Worm (Caenorhabditis elegans) whole organism, young adult: ENCODE data around the gene ztf-1.

Experiments used
- F57C9.4 ChIP-seq: sonication (generic microtip); optimal IDR thresholded peaks from 2 replicates; lab custom pipeline; 2017; ENCODE audit warnings: mild to moderate bottlenecking, missing genetic modification characterization, missing compliant biosample characterization
- cebp-1 ChIP-seq, 2 experiments: fragments of 200-800 bp in 1 of 2; sonication (Bioruptor generic) in 1 of 2; sonication (generic microtip) in 1 of 2; IDR thresholded peaks in 1 of 2; optimal IDR thresholded peaks in 1 of 2; 2 replicates each; pipeline versions ENCODE4 v1.3.6 to Lab custom; 2017 to 2022; ENCODE audit warnings: missing compliant biosample characterization in 2 of 2, missing genetic modification characterization in 2 of 2, mild to moderate bottlenecking in 1 of 2, missing genetic modification reagents in 1 of 2, moderate library complexity in 1 of 2
- egl-44 ChIP-seq: fragments of 200-800 bp; sonication (Bioruptor generic); IDR thresholded peaks from 2 replicates; pipeline ENCODE4 v1.3.6; 2022; ENCODE audit warnings: missing genetic modification reagents, missing genetic modification characterization, missing compliant biosample characterization
- let-607 ChIP-seq, 2 experiments: fragments of 200-800 bp in 1 of 2; sonication (Bioruptor generic) in 1 of 2; sonication (generic microtip) in 1 of 2; optimal IDR thresholded peaks; 2 replicates each; lab custom pipeline; 2016 to 2018; ENCODE audit warnings: mild to moderate bottlenecking in 2 of 2, missing compliant biosample characterization in 2 of 2, missing genetic modification characterization in 2 of 2, moderate library complexity in 2 of 2, missing genotype in 1 of 2
- lsl-1 ChIP-seq: fragments of 200-800 bp; sonication (Bioruptor generic); optimal IDR thresholded peaks from 2 replicates; lab custom pipeline; 2018; ENCODE audit warnings: mild to moderate bottlenecking, missing genetic modification characterization, moderate library complexity, missing compliant biosample characterization
- nfya-1 ChIP-seq: sonication (generic microtip); optimal IDR thresholded peaks from 2 replicates; lab custom pipeline; 2017; ENCODE audit warnings: antibody characterized with exemption, missing compliant biosample characterization, missing genetic modification characterization, borderline replicate concordance; ENCODE audit not compliant: insufficient read depth
- repo-1 ChIP-seq: sonication (generic microtip); optimal IDR thresholded peaks from 2 replicates; lab custom pipeline; 2017; ENCODE audit warnings: mild to moderate bottlenecking, missing genetic modification characterization, missing compliant biosample characterization
- ztf-28 ChIP-seq: fragments of 200-800 bp; sonication (Bioruptor generic); IDR thresholded peaks from 2 replicates; pipeline ENCODE4 v1.3.6; 2022; ENCODE audit warnings: missing genetic modification reagents, missing genetic modification characterization, missing compliant biosample characterization

DNA sequence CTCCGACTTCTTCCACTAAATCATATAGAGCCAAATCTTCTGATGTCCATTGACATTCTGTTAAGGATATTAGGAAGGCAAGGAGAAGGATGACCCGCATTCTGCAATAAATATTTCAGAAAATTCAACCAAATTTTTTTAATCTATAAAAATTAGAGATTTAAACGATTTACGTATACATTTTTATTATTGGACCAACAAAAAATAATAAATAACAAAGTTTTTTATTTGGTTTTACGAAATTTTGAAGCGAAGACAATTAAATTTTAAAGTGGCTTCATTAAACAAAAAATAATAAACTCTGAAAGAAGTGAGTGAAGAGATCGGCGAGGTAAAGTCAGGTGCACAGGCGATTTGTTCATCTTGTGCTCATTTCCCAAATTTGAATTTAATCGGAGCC lies 35.0 kb upstream of the ztf-1 start, which contains the start of gene F54F2.9:
- TF ChIP-seq lsl-1 (GFP tag; lab: Kevin White, UChicago) (no peak), repo-1 (no peak), egl-44 (no peak), ztf-28 (GFP tag; lab: Robert Waterston, UW) (no peak), cebp-1 (GFP tag; IDR thresholded peaks at IDR 0.05; lab: Robert Waterston, UW) (no peak), cebp-1 (tag; optimal IDR thresholded peaks at IDR 0.05; lab: Kevin White, UChicago) (no peak), let-607 (tag; optimal IDR thresholded peaks at IDR 0.05; lab: Kevin White, UChicago) (no peak), F57C9.4 (tag; lab: Kevin White, UChicago) (no peak), nfya-1 (tag; lab: Kevin White, UChicago) (no peak)
